Worm (Caenorhabditis elegans) whole organism, L4 larva: ENCODE results near the gene nhr-109.

Source experiments
- ceh-32 ChIP-seq: sonication (generic microtip); optimal IDR thresholded peaks from 2 replicates; lab custom pipeline; 2016; ENCODE audit warnings: mild to moderate bottlenecking, missing genetic modification characterization, missing compliant biosample characterization; ENCODE audit not compliant: poor library complexity
- unc-62 ChIP-seq, 3 experiments: fragments of 150-350 bp in 1 of 3; sonication (generic microtip); optimal IDR thresholded peaks in 2 of 3; peaks in 1 of 3; 1 replicate in 1 of 3; 2 replicates in 2 of 3; lab custom pipeline; 2014 to 2017; ENCODE audit warnings: missing biosample characterization in 3 of 3, missing genetic modification characterization in 3 of 3, missing genetic modification reagents in 3 of 3, missing genotype in 1 of 3

nhr-109 gene

DNA sequence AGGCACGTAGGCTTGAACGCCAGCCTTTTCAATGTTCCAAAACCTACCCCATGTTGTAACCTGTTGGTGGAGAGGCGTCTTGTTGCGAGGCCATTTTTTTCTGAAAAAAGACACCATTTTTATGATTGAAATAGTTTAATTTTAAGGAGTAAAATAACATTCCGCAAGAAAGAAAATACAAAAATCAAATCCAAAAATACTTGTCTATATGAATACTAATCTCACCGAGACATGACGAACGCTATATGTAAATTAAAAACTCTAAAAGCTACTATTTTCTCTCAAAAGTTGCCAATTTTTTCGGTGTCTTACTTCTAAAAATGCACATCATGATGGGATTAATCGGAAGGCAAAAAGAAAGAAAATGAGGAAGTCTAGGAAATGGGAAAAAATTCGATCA lies 48.9 kb downstream of the nhr-109 start, which contains the start of gene T05C1.2:
TSS of gene T05C1.2 (minus strand) at position 101 of the 400 bp plus-strand sequence.
- no peak for TF ChIP-seq ceh-32 (tag; lab: Kevin White, UChicago)
- peak in 1 of 2 experiments; percentile 37 for TF ChIP-seq unc-62 (GFP tag; optimal IDR thresholded peaks at IDR 0.05 in 1 of 2; lab: Kevin White, UChicago)
- TF ChIP-seq unc-62 (tag; optimal IDR thresholded peaks at IDR 0.05; lab: Kevin White, UChicago) = no peak
